Worm (Caenorhabditis elegans): ENCODE results near the gene hach-1.

ce11 chrIII:5517423-5517822 is 37.8 kb upstream of the hach-1 start, which contains the start of gene nekl-4:
- TF ChIP-seq T23F11.4 (GFP tag; optimal IDR thresholded peaks at IDR 0.05) (no peak), pha-4 (tag; optimal IDR thresholded peaks at IDR 0.05) (no peak), unc-55 (GFP tag; optimal IDR thresholded peaks at IDR 0.05) (no peak), fkh-10 (GFP tag; optimal IDR thresholded peaks at IDR 0.05) (no peak), pat-9 (tag; optimal IDR thresholded peaks at IDR 0.05) (no peak), pqm-1 (tag; optimal IDR thresholded peaks at IDR 0.05) (no peak), ahr-1 (tag; optimal IDR thresholded peaks at IDR 0.05) (no peak)

Measured in whole organism, late embryonic.